Fruit fly (Drosophila melanogaster): Measurements from ENCODE around the gene Grip91.

DNA sequence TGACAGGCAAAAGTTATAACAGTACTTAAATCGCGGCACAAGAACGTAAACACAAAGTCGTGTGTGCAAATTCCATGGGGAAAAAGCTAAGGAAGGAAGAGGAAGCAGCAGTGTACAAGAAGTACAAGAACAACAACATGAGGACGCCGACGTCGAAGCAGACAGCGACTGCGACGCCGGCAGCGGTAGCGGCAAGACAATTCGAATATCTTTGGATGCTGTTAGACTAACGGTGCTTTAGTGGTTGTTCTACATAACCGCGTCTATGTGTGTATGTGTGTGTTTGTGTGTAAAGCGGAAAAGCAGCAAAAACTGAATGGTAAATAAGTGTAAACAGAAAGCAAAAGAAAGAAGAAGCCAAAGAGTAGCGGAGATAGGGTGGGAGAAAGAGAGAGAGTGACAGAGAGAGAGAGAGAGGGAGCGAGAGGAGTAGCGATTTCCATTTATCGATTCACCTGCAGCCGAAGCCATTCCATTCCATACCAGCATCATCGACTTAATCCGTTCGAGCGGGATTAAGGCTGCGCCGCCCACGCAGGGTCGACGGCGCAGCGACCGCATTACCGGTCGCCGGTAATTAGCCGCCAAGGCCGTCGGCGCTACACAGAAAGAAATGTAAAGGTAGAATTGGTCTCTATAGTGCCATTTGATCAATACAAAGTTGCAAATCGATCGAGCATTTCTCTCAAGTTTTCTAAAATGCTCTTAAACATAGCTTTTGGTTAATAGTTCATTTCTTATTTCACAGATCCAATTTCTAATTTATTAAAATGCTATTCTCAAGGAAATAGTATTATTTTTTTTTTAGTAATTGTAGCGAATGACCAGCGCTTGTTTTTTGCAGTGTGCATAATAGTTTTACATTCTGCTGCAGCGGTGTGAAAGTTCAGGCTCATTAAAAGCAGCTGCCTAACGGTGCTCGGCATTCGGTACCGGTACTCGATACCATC lies 39.8 kb upstream of the Grip91 start:
- no peak for TF ChIP-seq psq (optimal IDR thresholded peaks at IDR 0.05)
- TF ChIP-seq pan (optimal IDR thresholded peaks at IDR 0.05): no peak
- TF ChIP-seq EcR (GFP tag; optimal IDR thresholded peaks at IDR 0.05): no peak

Data from whole organism.